Worm (Caenorhabditis elegans) whole organism, young adult: ENCODE data around the gene R05G6.10.

Source experiments
- B0035.1 ChIP-seq: sonication (generic microtip); optimal IDR thresholded peaks from 2 replicates; lab custom pipeline; 2016; ENCODE audit warnings: missing genetic modification characterization, mild to moderate bottlenecking, missing compliant biosample characterization, missing genotype, missing genetic modification reagents
- F33H1.4 ChIP-seq: fragments of 200-800 bp; sonication (Bioruptor generic); IDR thresholded peaks from 2 replicates; pipeline ENCODE4 v1.3.6; 2022; ENCODE audit warnings: missing genetic modification reagents, missing genetic modification characterization, missing compliant biosample characterization
- F37B4.10 ChIP-seq: fragments of 200-800 bp; sonication (Bioruptor generic); IDR thresholded peaks from 2 replicates; pipeline ENCODE4 v1.3.6; 2022; ENCODE audit warnings: missing genetic modification characterization, missing compliant biosample characterization
- F52B5.7 ChIP-seq: sonication (generic microtip); optimal IDR thresholded peaks from 2 replicates; lab custom pipeline; 2016; ENCODE audit warnings: mild to moderate bottlenecking, missing genetic modification characterization, missing compliant biosample characterization
- F55B11.4 ChIP-seq: sonication (generic microtip); optimal IDR thresholded peaks from 2 replicates; lab custom pipeline; 2016; ENCODE audit warnings: missing compliant biosample characterization, missing genetic modification characterization, borderline replicate concordance; ENCODE audit not compliant: insufficient read depth
- T26A5.8 ChIP-seq: sonication (generic microtip); optimal IDR thresholded peaks from 2 replicates; lab custom pipeline; 2016; ENCODE audit warnings: missing genetic modification characterization, missing compliant biosample characterization
- Y67H2A.10 ChIP-seq: fragments of 200-800 bp; sonication (Bioruptor generic); conservative IDR thresholded peaks from 2 replicates; pipeline ENCODE4 v1.3.6; 2022; ENCODE audit warnings: missing genetic modification reagents, missing genetic modification characterization, missing compliant biosample characterization
- Y79H2A.3 ChIP-seq: fragments of 200-800 bp; sonication (Bioruptor generic); conservative IDR thresholded peaks from 2 replicates; pipeline ENCODE4 v1.3.6; 2022; ENCODE audit warnings: missing genetic modification reagents, missing genetic modification characterization, missing compliant biosample characterization
- aptf-2 ChIP-seq: fragments of 200-800 bp; sonication (Bioruptor generic); conservative IDR thresholded peaks from 2 replicates; pipeline ENCODE4 v1.3.6; 2022; ENCODE audit warnings: missing genetic modification reagents, missing genetic modification characterization, missing compliant biosample characterization
- attf-5 ChIP-seq: fragments of 200-800 bp; sonication (Bioruptor generic); optimal IDR thresholded peaks from 2 replicates; lab custom pipeline; 2018; ENCODE audit warnings: mild to moderate bottlenecking, missing genetic modification characterization, missing compliant biosample characterization
- bed-1 ChIP-seq: fragments of 200-800 bp; sonication (Bioruptor generic); IDR thresholded peaks from 2 replicates; pipeline ENCODE4 v1.3.6; 2022; ENCODE audit warnings: missing genetic modification reagents, missing genetic modification characterization, missing compliant biosample characterization
- cebp-1 ChIP-seq, 2 experiments: fragments of 200-800 bp in 1 of 2; sonication (Bioruptor generic) in 1 of 2; sonication (generic microtip) in 1 of 2; IDR thresholded peaks in 1 of 2; optimal IDR thresholded peaks in 1 of 2; 2 replicates each; pipeline versions ENCODE4 v1.3.6 to Lab custom; 2017 to 2022; ENCODE audit warnings: missing compliant biosample characterization in 2 of 2, missing genetic modification characterization in 2 of 2, mild to moderate bottlenecking in 1 of 2, missing genetic modification reagents in 1 of 2, moderate library complexity in 1 of 2
- cebp-2 ChIP-seq: fragments of 200-800 bp; sonication (Bioruptor generic); IDR thresholded peaks from 2 replicates; pipeline ENCODE4 v1.3.6; 2022; ENCODE audit warnings: missing genetic modification characterization, missing compliant biosample characterization
- chd-7 ChIP-seq: sonication (generic microtip); optimal IDR thresholded peaks from 2 replicates; lab custom pipeline; 2016; ENCODE audit warnings: mild to moderate bottlenecking, missing genetic modification characterization, moderate library complexity, missing compliant biosample characterization
- hmg-1.2 ChIP-seq: fragments of 200-800 bp; sonication (Bioruptor generic); IDR thresholded peaks from 2 replicates; pipeline ENCODE4 v1.3.6; 2022; ENCODE audit warnings: missing genetic modification reagents, missing genetic modification characterization, missing compliant biosample characterization
- hrde-1 ChIP-seq: sonication (generic microtip); optimal IDR thresholded peaks from 2 replicates; lab custom pipeline; 2016; ENCODE audit warnings: missing genetic modification characterization, mild to moderate bottlenecking, missing compliant biosample characterization, moderate library complexity, missing genotype, missing genetic modification reagents, borderline replicate concordance
- let-607 ChIP-seq, 2 experiments: fragments of 200-800 bp in 1 of 2; sonication (Bioruptor generic) in 1 of 2; sonication (generic microtip) in 1 of 2; optimal IDR thresholded peaks; 2 replicates each; lab custom pipeline; 2016 to 2018; ENCODE audit warnings: mild to moderate bottlenecking in 2 of 2, missing compliant biosample characterization in 2 of 2, missing genetic modification characterization in 2 of 2, moderate library complexity in 2 of 2, missing genotype in 1 of 2
- lin-40 ChIP-seq: sonication (generic microtip); optimal IDR thresholded peaks from 2 replicates; lab custom pipeline; 2016; ENCODE audit warnings: missing genetic modification characterization, mild to moderate bottlenecking, missing compliant biosample characterization, missing genotype, missing genetic modification reagents
- lir-1 ChIP-seq: fragments of 200-800 bp; sonication (Bioruptor generic); conservative IDR thresholded peaks from 2 replicates; pipeline ENCODE4 v1.3.6; 2022; ENCODE audit warnings: missing genetic modification reagents, missing genetic modification characterization, missing compliant biosample characterization
- lsl-1 ChIP-seq: fragments of 200-800 bp; sonication (Bioruptor generic); optimal IDR thresholded peaks from 2 replicates; lab custom pipeline; 2018; ENCODE audit warnings: mild to moderate bottlenecking, missing genetic modification characterization, moderate library complexity, missing compliant biosample characterization
- madf-10 ChIP-seq: sonication (generic microtip); optimal IDR thresholded peaks from 2 replicates; lab custom pipeline; 2016; ENCODE audit warnings: mild to moderate bottlenecking, missing genetic modification characterization, missing compliant biosample characterization
- madf-3 ChIP-seq: fragments of 200-800 bp; sonication (Bioruptor generic); IDR thresholded peaks from 2 replicates; pipeline ENCODE4 v1.3.6; 2022; ENCODE audit warnings: missing genetic modification reagents, missing genetic modification characterization, missing compliant biosample characterization
- madf-8 ChIP-seq: fragments of 200-800 bp; sonication (Bioruptor generic); conservative IDR thresholded peaks from 2 replicates; pipeline ENCODE4 v1.3.6; 2022; ENCODE audit warnings: missing genetic modification reagents, missing genetic modification characterization, missing compliant biosample characterization
- mes-4 ChIP-seq: sonication (generic microtip); optimal IDR thresholded peaks from 2 replicates; lab custom pipeline; 2016; ENCODE audit warnings: missing genotype, missing genetic modification characterization, missing compliant biosample characterization
- mxl-1 ChIP-seq: sonication (generic microtip); optimal IDR thresholded peaks from 2 replicates; lab custom pipeline; 2016; ENCODE audit warnings: missing genetic modification characterization, missing compliant biosample characterization
- nhr-120 ChIP-seq: fragments of 200-800 bp; sonication (Bioruptor generic); IDR thresholded peaks from 2 replicates; pipeline ENCODE4 v1.3.6; 2022; ENCODE audit warnings: missing genetic modification characterization, missing compliant biosample characterization
- nhr-27 ChIP-seq: fragments of 200-800 bp; sonication (Bioruptor generic); optimal IDR thresholded peaks from 2 replicates; lab custom pipeline; 2018; ENCODE audit warnings: mild to moderate bottlenecking, missing genetic modification characterization, moderate library complexity, missing compliant biosample characterization
- nhr-80 ChIP-seq: sonication (generic microtip); optimal IDR thresholded peaks from 2 replicates; lab custom pipeline; 2016; ENCODE audit warnings: missing genetic modification characterization, missing compliant biosample characterization
- pha-4 ChIP-seq: fragments of 150-350 bp; sonication (generic microtip); optimal IDR thresholded peaks from 2 replicates; lab custom pipeline; 2014; ENCODE audit warnings: missing biosample characterization, missing genetic modification reagents, missing genetic modification characterization
- rpc-1 ChIP-seq, 2 experiments: fragments of 150-350 bp in 1 of 2; sonication (generic microtip) in 1 of 2; optimal IDR thresholded peaks; 2 replicates each; lab custom pipeline; 2014 to 2018; ENCODE audit warnings: missing biosample characterization in 1 of 2, missing genetic modification characterization in 1 of 2, missing genetic modification reagents in 1 of 2, missing genotype in 1 of 2
- sea-2 ChIP-seq: fragments of 200-800 bp; sonication (Bioruptor generic); IDR thresholded peaks from 2 replicates; pipeline ENCODE4 v1.3.6; 2022; ENCODE audit warnings: missing genetic modification characterization, missing compliant biosample characterization
- snpc-4 ChIP-seq, 5 experiments: fragments of 150-350 bp in 1 of 5; sonication (generic microtip) in 4 of 5; optimal IDR thresholded peaks; 2 replicates each; lab custom pipeline; 2014 to 2018; ENCODE audit warnings: missing genetic modification characterization in 5 of 5, missing biosample characterization in 3 of 5, antibody characterized with exemption in 2 of 5, mild to moderate bottlenecking in 2 of 5, missing compliant biosample characterization in 2 of 5, missing genotype in 2 of 5, moderate library complexity in 2 of 5, missing genetic modification reagents in 1 of 5
- tbx-9 ChIP-seq: sonication (generic microtip); optimal IDR thresholded peaks from 2 replicates; lab custom pipeline; 2016; ENCODE audit warnings: borderline replicate concordance, missing genetic modification characterization, inconsistent platforms, missing compliant biosample characterization
- unc-130 ChIP-seq: sonication (generic microtip); optimal IDR thresholded peaks from 2 replicates; lab custom pipeline; 2016; ENCODE audit warnings: missing genetic modification reagents, missing genetic modification characterization, missing compliant biosample characterization
- zim-3 ChIP-seq: sonication (generic microtip); optimal IDR thresholded peaks from 2 replicates; lab custom pipeline; 2017; ENCODE audit warnings: mild to moderate bottlenecking, missing genetic modification characterization, moderate library complexity, missing compliant biosample characterization
- ztf-26 ChIP-seq: sonication (generic microtip); optimal IDR thresholded peaks from 2 replicates; lab custom pipeline; 2017; ENCODE audit warnings: missing genetic modification characterization, missing compliant biosample characterization

The R05G6.10 gene

DNA sequence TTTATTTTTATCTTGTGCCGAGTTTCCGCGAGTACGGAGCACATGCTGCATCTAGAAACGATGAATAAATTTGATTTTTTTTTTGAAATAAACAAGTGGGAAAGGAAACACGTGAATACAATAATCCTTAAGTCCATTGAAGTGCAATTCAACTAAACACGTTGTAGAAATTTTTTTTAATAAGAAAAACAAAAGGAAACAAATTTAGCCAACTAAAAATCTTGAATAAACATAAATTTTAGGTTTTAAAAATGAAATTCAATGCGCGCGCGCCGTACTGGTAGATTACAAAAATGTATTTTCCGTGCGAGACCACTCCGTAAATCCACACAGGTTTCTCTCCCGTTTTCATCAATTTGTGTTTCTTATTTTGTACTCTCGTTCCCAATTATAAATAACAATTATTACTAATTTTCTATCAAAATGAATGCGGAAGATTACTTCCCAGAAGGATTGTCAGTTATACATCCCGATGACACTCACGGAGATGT is 69.1 kb downstream of the R05G6.10 start, which contains the start of the genes plk-3 and F55G1.6 (continued):
- no peak for TF ChIP-seq snpc-4 (GFP tag; optimal IDR thresholded peaks at IDR 0.05; lab: Kevin White, UChicago)
- TF ChIP-seq snpc-4 (tag; optimal IDR thresholded peaks at IDR 0.05; lab: Kevin White, UChicago): peak in 1 of 4 experiments; percentile 20
- TF ChIP-seq chd-7 (tag; lab: Kevin White, UChicago): no peak
- no peak for TF ChIP-seq pha-4 (tag; lab: Kevin White, UChicago)
- no peak for TF ChIP-seq madf-10 (tag; lab: Kevin White, UChicago)
- TF ChIP-seq F52B5.7 (tag; lab: Kevin White, UChicago): no peak
- TF ChIP-seq lsl-1: peak; percentile 80
- no peak for TF ChIP-seq tbx-9 (tag; lab: Kevin White, UChicago)
- no peak for TF ChIP-seq bed-1 (GFP tag; lab: Robert Waterston, UW)
- no peak for TF ChIP-seq unc-130 (GFP tag; lab: Kevin White, UChicago)
- TF ChIP-seq F55B11.4 (tag; lab: Kevin White, UChicago): no peak
- no peak for TF ChIP-seq cebp-1 (GFP tag; IDR thresholded peaks at IDR 0.05; lab: Robert Waterston, UW)
- TF ChIP-seq cebp-1 (tag; optimal IDR thresholded peaks at IDR 0.05; lab: Kevin White, UChicago): no peak
- TF ChIP-seq B0035.1 (tag; lab: Kevin White, UChicago): no peak
- no peak for TF ChIP-seq rpc-1 (optimal IDR thresholded peaks at IDR 0.05; lab: Kevin White, UChicago)
- no peak for TF ChIP-seq rpc-1 (tag; optimal IDR thresholded peaks at IDR 0.05; lab: Kevin White, UChicago)
- TF ChIP-seq ztf-26 (tag; lab: Kevin White, UChicago): no peak
- no peak for TF ChIP-seq zim-3
- no peak for TF ChIP-seq Y79H2A.3
- TF ChIP-seq hrde-1: no peak
- no peak for TF ChIP-seq mxl-1
- TF ChIP-seq lin-40 (tag; lab: Kevin White, UChicago): no peak
- no peak for TF ChIP-seq T26A5.8 (tag; lab: Kevin White, UChicago)
- TF ChIP-seq F37B4.10: no peak
- no peak for TF ChIP-seq aptf-2
- no peak for TF ChIP-seq let-607 (tag; optimal IDR thresholded peaks at IDR 0.05; lab: Kevin White, UChicago)
- TF ChIP-seq lir-1 (GFP tag; lab: Robert Waterston, UW): no peak
- no peak for TF ChIP-seq sea-2 (GFP tag; lab: Robert Waterston, UW)
- TF ChIP-seq madf-3 (GFP tag; lab: Robert Waterston, UW): 0 out of 2 replicates have a peak, but pooled peaks have one; percentile 53
- TF ChIP-seq cebp-2 (GFP tag; lab: Robert Waterston, UW): no peak
- TF ChIP-seq mes-4 (tag; lab: Kevin White, UChicago): no peak
- TF ChIP-seq hmg-1.2 (GFP tag; lab: Robert Waterston, UW): peak; percentile 12; the same call in 1 of the 2 replicates
- no peak for TF ChIP-seq nhr-80 (tag; lab: Kevin White, UChicago)
- TF ChIP-seq nhr-120 (GFP tag; lab: Robert Waterston, UW): no peak

- TF ChIP-seq attf-5 (GFP tag; lab: Kevin White, UChicago) (no peak), nhr-27 (tag; lab: Kevin White, UChicago) (no peak), F52B5.7 (tag; lab: Kevin White, UChicago) (no peak), unc-130 (GFP tag; lab: Kevin White, UChicago) (no peak), madf-8 (no peak), F33H1.4 (GFP tag; lab: Robert Waterston, UW) (no peak), Y67H2A.10 (GFP tag; lab: Robert Waterston, UW) (no peak)
These were observed 72.4 kb downstream of the R05G6.10 start, which contains the start of gene F55G1.7 for ce11 chrIV:7469782-7470413. Gene F55G1.7, minus strand, starts transcription at chrIV:7469832.
